Worm (Caenorhabditis elegans): ENCODE results near the gene F32E10.5.
A peak's percentile ranks its signal among the peaks of the same experiment; 100 is the strongest.

The F32E10.5 gene

ce11 chrIV:7551254-7551653 is 26.9 kb downstream of the F32E10.5 start:
- TF ChIP-seq D2030.7 (GFP tag; IDR thresholded peaks at IDR 0.05) (no peak), ZK185.1 (tag; optimal IDR thresholded peaks at IDR 0.05; ENCODE audit: poor library complexity, severe bottlenecking) (peak; percentile 35), repo-1 (tag; optimal IDR thresholded peaks at IDR 0.05) (peak; percentile 64), ztf-18 (tag; optimal IDR thresholded peaks at IDR 0.05) (no peak), nhr-80 (tag; optimal IDR thresholded peaks at IDR 0.05) (no peak), ceh-91 (GFP tag; IDR thresholded peaks at IDR 0.05) (no peak), snpc-4 (GFP tag; optimal IDR thresholded peaks at IDR 0.05) (no peak), snpc-4 (tag; optimal IDR thresholded peaks at IDR 0.05) (peak in 1 of 4 experiments; percentile 12), Y95B8A.8 (GFP tag; IDR thresholded peaks at IDR 0.05) (peak; percentile 43; the same call in 1 of the 2 replicates), lin-40 (tag; optimal IDR thresholded peaks at IDR 0.05) (no peak), B0336.3 (GFP tag; IDR thresholded peaks at IDR 0.05) (0 out of 2 replicates have a peak, but pooled peaks have one; percentile 37), tlf-1 (GFP tag; optimal IDR thresholded peaks at IDR 0.05) (peak; percentile 16), ztf-3 (GFP tag; optimal IDR thresholded peaks at IDR 0.05) (no peak), madf-6 (GFP tag; IDR thresholded peaks at IDR 0.05) (peak; percentile 42; the same call in 1 of the 2 replicates), hrde-1 (tag; optimal IDR thresholded peaks at IDR 0.05; ENCODE audit: borderline replicate concordance) (peak; percentile 69), mcd-1 (GFP tag; IDR thresholded peaks at IDR 0.05) (no peak), sptf-2 (GFP tag; optimal IDR thresholded peaks at IDR 0.05) (no peak), nfyb-1 (GFP tag; IDR thresholded peaks at IDR 0.05) (0 out of 2 replicates have a peak, but pooled peaks have one; percentile 14), snpc-1.3 (tag; optimal IDR thresholded peaks at IDR 0.05; ENCODE audit: insufficient read depth) (peak; percentile 3)

ce11 chrIV:7550445-7550844 is 27.7 kb downstream of the F32E10.5 start, which contains the start of gene pam-1:
pam-1 (minus strand) TSS chrIV:7550812.
- no peak for TF ChIP-seq ceh-58 (GFP tag; IDR thresholded peaks at IDR 0.05)
- TF ChIP-seq Y67H2A.10 (GFP tag; conservative IDR thresholded peaks at IDR 0.05) = no peak
- TF ChIP-seq attf-6 (GFP tag; IDR thresholded peaks at IDR 0.05) = no peak
- TF ChIP-seq nhr-80 (tag; optimal IDR thresholded peaks at IDR 0.05) = no peak
- no peak for TF ChIP-seq nhr-120 (GFP tag; IDR thresholded peaks at IDR 0.05)
- no peak for TF ChIP-seq lin-35 (GFP tag; optimal IDR thresholded peaks at IDR 0.05)
- no peak for TF ChIP-seq sea-2 (GFP tag; IDR thresholded peaks at IDR 0.05)
- no peak for TF ChIP-seq cebp-1 (GFP tag; IDR thresholded peaks at IDR 0.05)
- TF ChIP-seq cebp-1 (tag; optimal IDR thresholded peaks at IDR 0.05) = peak; percentile 42
- no peak for TF ChIP-seq bed-2 (GFP tag; IDR thresholded peaks at IDR 0.05)
- no peak for TF ChIP-seq ets-4 (GFP tag; optimal IDR thresholded peaks at IDR 0.05)
- TF ChIP-seq die-1 (tag; optimal IDR thresholded peaks at IDR 0.05) = no peak
- peak; percentile 26; the same call in 1 of the 2 replicates for TF ChIP-seq nfyb-1 (GFP tag; IDR thresholded peaks at IDR 0.05)

- TF ChIP-seq K11D2.4 (GFP tag; IDR thresholded peaks at IDR 0.05) (no peak), lin-54 (GFP tag; optimal IDR thresholded peaks at IDR 0.05) (peak; percentile 36), madf-6 (GFP tag; IDR thresholded peaks at IDR 0.05) (peak; percentile 31; the same call in 1 of the 2 replicates), ztf-18 (tag; optimal IDR thresholded peaks at IDR 0.05) (peak; percentile 55), let-607 (tag; optimal IDR thresholded peaks at IDR 0.05) (peak; percentile 89 to 96), attf-3 (GFP tag; conservative IDR thresholded peaks at IDR 0.05) (no peak), madf-10 (tag; optimal IDR thresholded peaks at IDR 0.05) (peak; percentile 18), T07F8.4 (tag; optimal IDR thresholded peaks at IDR 0.05) (no peak), F33H1.4 (GFP tag; IDR thresholded peaks at IDR 0.05) (no peak), mel-28 (tag; optimal IDR thresholded peaks at IDR 0.05; ENCODE audit: borderline replicate concordance) (no peak), lin-26 (GFP tag; IDR thresholded peaks at IDR 0.05) (peak; percentile 43), cebp-2 (GFP tag; IDR thresholded peaks at IDR 0.05) (no peak), C06A6.2 (GFP tag; conservative IDR thresholded peaks at IDR 0.05) (no peak), lir-1 (GFP tag; conservative IDR thresholded peaks at IDR 0.05) (no peak), ceh-58 (GFP tag; IDR thresholded peaks at IDR 0.05) (no peak), bed-1 (GFP tag; IDR thresholded peaks at IDR 0.05) (no peak), tbp1 (GFP tag; optimal IDR thresholded peaks at IDR 0.05) (peak; percentile 12), Y79H2A.3 (GFP tag; conservative IDR thresholded peaks at IDR 0.05) (no peak), ceh-27 (GFP tag; optimal IDR thresholded peaks at IDR 0.05) (peak; percentile 71), nhr-90 (tag; optimal IDR thresholded peaks at IDR 0.05) (peak; percentile 41)
These were observed 28.3 kb downstream of the F32E10.5 start for ce11 chrIV:7549844-7550243.

All from whole organism, young adult.